Fruit fly (Drosophila melanogaster) whole organism, adult: ENCODE results near the gene sea.

Source experiments
- CG11617 ChIP-seq: fragments of 200-800 bp; sonication (Bioruptor generic); optimal IDR thresholded peaks from 2 replicates; lab custom pipeline; 2017; ENCODE audit warnings: mild to moderate bottlenecking, missing biosample characterization, missing genetic modification reagents, missing genetic modification characterization
- CG12768 ChIP-seq: fragments of 200-800 bp; sonication (Bioruptor generic); optimal IDR thresholded peaks from 2 replicates; lab custom pipeline; 2017; ENCODE audit warnings: missing biosample characterization, missing genetic modification characterization, mild to moderate bottlenecking, moderate library complexity, missing genetic modification reagents
- CG14711 ChIP-seq: fragments of 200-800 bp; sonication (Bioruptor generic); optimal IDR thresholded peaks from 2 replicates; lab custom pipeline; 2018; ENCODE audit warnings: missing biosample characterization, mild to moderate bottlenecking, missing genetic modification characterization, moderate library complexity
- CG1620 ChIP-seq: fragments of 200-800 bp; sonication (Bioruptor generic); optimal IDR thresholded peaks from 2 replicates; lab custom pipeline; 2016; ENCODE audit warnings: missing biosample characterization, missing genetic modification characterization
- CG33017 ChIP-seq: fragments of 200-800 bp; sonication (Bioruptor generic); optimal IDR thresholded peaks from 2 replicates; lab custom pipeline; 2018; ENCODE audit warnings: missing biosample characterization, mild to moderate bottlenecking, missing genetic modification characterization, moderate library complexity
- CG5204 ChIP-seq: fragments of 200-800 bp; sonication (Bioruptor generic); optimal IDR thresholded peaks from 2 replicates; lab custom pipeline; 2016; ENCODE audit warnings: missing biosample characterization, missing genetic modification characterization
- CG7045 ChIP-seq: fragments of 200-800 bp; sonication (Bioruptor generic); optimal IDR thresholded peaks from 2 replicates; lab custom pipeline; 2017; ENCODE audit warnings: missing biosample characterization, mild to moderate bottlenecking, missing genetic modification characterization
- CG7101 ChIP-seq: fragments of 200-800 bp; sonication (Bioruptor generic); optimal IDR thresholded peaks from 2 replicates; lab custom pipeline; 2018; ENCODE audit warnings: missing biosample characterization, mild to moderate bottlenecking, missing genetic modification characterization, moderate library complexity
- Clk ChIP-seq: fragments of 200-800 bp; sonication (Bioruptor generic); optimal IDR thresholded peaks from 2 replicates; lab custom pipeline; 2017; ENCODE audit warnings: missing biosample characterization, missing genetic modification characterization
- Crg-1 ChIP-seq: fragments of 200-800 bp; sonication (Bioruptor generic); optimal IDR thresholded peaks from 2 replicates; lab custom pipeline; 2016; ENCODE audit warnings: missing biosample characterization, missing genetic modification characterization
- Hr96 ChIP-seq: fragments of 200-800 bp; sonication (Bioruptor generic); optimal IDR thresholded peaks from 2 replicates; lab custom pipeline; 2016; ENCODE audit warnings: missing biosample characterization, missing genetic modification characterization
- Mnt ChIP-seq: fragments of 200-800 bp; sonication (Bioruptor generic); optimal IDR thresholded peaks from 2 replicates; lab custom pipeline; 2016; ENCODE audit warnings: missing biosample characterization, mild to moderate bottlenecking, missing genetic modification characterization
- bab1 ChIP-seq: fragments of 200-800 bp; sonication (Bioruptor generic); optimal IDR thresholded peaks from 3 replicates; lab custom pipeline; 2019; ENCODE audit warnings: missing biosample characterization, mild to moderate bottlenecking, missing genetic modification characterization, moderate library complexity
- cic ChIP-seq: fragments of 200-800 bp; sonication (Bioruptor generic); optimal IDR thresholded peaks from 2 replicates; lab custom pipeline; 2017; ENCODE audit warnings: missing biosample characterization, mild to moderate bottlenecking, missing genetic modification characterization, moderate library complexity
- cnc ChIP-seq, 2 experiments: fragments of >200 bp; optimal IDR thresholded peaks; 2 replicates each; lab custom pipeline; 2017
- kay ChIP-seq: fragments of 200-800 bp; sonication (Bioruptor generic); peaks from one replicate; lab custom pipeline; 2016; ENCODE audit warnings: missing biosample characterization, missing genetic modification characterization, borderline replicate concordance
- ovo ChIP-seq: fragments of 200-800 bp; sonication (Bioruptor generic); optimal IDR thresholded peaks from 2 replicates; lab custom pipeline; 2016; ENCODE audit warnings: missing biosample characterization, missing genetic modification characterization
- pad ChIP-seq: fragments of 200-800 bp; sonication (Bioruptor generic); optimal IDR thresholded peaks from 3 replicates; lab custom pipeline; 2017; ENCODE audit warnings: missing biosample characterization, missing genetic modification characterization, mild to moderate bottlenecking, moderate library complexity, missing genetic modification reagents
- tj ChIP-seq: fragments of 200-800 bp; sonication (Bioruptor generic); optimal IDR thresholded peaks from 3 replicates; lab custom pipeline; 2017; ENCODE audit warnings: missing biosample characterization, mild to moderate bottlenecking, missing genetic modification characterization, moderate library complexity
- toe ChIP-seq: fragments of 200-800 bp; sonication (Bioruptor generic); optimal IDR thresholded peaks from 2 replicates; lab custom pipeline; 2016; ENCODE audit warnings: missing biosample characterization, missing genetic modification characterization

Gene sea

DNA sequence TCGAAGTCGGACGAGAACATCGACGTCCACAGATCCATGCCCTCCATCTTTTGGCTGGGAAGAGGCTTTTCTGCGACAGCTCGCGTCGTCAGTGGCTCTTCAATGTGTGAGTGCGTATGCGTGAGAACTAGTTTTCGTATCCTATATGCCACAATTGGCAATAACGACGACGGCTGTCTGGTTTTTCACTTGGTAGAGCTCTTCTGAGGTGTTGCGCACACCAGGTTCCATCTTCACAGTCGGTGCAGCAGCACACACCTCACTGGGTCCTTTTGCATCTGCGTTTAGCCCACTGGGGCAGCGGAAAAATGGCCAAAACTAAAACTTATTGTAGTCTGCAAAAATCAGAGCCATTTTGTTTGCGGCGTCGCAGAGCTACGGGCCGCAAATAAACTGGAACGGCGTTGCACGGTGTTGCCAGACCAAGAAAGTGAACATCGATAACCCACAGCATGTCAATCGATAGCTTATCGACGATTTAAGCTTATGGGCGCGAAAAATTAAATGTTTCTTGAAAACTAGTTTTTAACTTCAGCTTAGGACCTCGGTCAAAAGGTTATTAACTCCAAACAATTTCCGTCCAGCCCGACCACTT lies 23.0 kb upstream of the sea start, which contains the start of gene CG6791:
CG6791 (minus strand) TSS at position 383 of the 595 bp plus-strand sequence.
- peak; percentile 37 for TF ChIP-seq bab1 (GFP tag; lab: Kevin White, UChicago)
- TF ChIP-seq tj: no peak
- TF ChIP-seq cic: peak; percentile 14

DNA sequence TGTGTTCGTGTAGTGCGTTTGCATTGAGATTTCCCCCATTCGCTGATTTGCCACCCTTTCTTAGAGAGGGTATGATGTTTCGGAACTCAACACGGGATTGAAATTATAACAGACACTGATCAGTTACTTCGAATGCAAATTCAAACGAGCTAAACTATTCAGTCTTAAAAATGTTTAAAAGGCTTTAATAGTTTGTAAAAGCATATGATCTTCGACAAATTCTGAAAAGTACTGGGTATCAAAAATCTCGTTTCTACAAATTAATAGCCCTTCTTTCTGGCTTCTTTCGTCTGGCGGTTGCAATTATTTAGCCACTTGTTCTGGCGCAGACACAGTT lies 15.4 kb upstream of the sea start:
- TF ChIP-seq tj (peak; percentile 34), bab1 (GFP tag; lab: Kevin White, UChicago) (peak; percentile 83), CG11617 (GFP tag; lab: Kevin White, UChicago) (peak; percentile 59), CG5204 (GFP tag; lab: Kevin White, UChicago) (no peak), CG33017 (tag; lab: Kevin White, UChicago) (peak; percentile 74), CG14711 (tag; lab: Kevin White, UChicago) (peak; percentile 76), Hr96 (GFP tag; lab: Kevin White, UChicago) (peak; percentile 36), ovo (GFP tag; lab: Kevin White, UChicago) (no peak), pad (GFP tag; lab: Kevin White, UChicago) (no peak), CG7045 (GFP tag; lab: Kevin White, UChicago) (peak; percentile 70), CG1620 (peak; percentile 6), Clk (peak; percentile 28), toe (no peak), kay (GFP tag; lab: Kevin White, UChicago) (no peak), cic (no peak), CG12768 (peak; percentile 73), Crg-1 (GFP tag; lab: Kevin White, UChicago) (peak; percentile 23), cnc (optimal IDR thresholded peaks at IDR 0.05; lab: Kevin White, UChicago) (no peak), Mnt (GFP tag; lab: Kevin White, UChicago) (peak; percentile 23), CG7101 (peak; percentile 75)

DNA sequence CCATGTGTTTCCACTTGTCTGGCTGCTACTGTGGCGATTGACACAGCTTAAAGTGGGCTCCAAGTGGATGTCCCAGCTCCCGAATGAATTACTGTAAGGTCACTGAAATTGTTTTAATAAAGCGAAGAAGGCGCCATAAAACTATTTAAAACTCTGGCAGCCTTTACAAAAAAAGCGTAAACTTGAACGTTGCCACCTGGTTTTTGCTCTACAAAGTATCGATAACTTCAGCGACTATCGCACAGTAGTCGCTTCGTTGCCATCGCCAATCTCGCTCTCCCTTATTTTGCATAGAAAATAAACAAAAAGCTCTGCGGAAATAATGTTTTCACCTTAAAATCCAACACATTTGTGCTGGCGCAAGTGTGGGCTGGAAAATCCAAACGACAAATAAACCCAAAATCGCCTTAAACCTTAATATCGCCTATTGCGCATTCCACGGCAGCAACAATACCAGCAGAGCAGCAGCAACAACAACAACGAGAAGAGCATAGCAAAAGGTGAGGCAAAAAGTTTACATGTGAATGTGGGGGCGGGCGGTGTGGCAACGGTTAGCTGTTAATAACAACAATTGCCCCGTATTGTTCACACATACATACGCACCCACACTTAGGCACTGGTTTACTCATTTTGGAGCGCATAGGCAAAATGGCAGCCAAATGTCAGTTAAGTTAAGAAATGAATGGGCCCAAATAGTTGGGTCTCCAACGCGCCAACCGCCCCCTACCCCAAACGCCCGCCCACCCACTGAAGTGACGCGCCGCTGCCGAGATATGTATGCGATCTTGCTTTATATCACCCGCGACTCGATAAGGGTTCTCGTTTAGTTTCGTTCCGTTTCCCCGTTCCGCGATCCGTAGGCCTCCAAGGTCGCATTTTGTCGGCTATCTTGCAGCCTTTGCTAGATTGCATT lies 14.7 kb upstream of the sea start, which contains the start of gene wkd:
wkd (plus strand) TSS at position 237 of the 913 bp plus-strand sequence.
- TF ChIP-seq cic (peak; percentile 31), Mnt (GFP tag; lab: Kevin White, UChicago) (peak; percentile 7), ovo (GFP tag; lab: Kevin White, UChicago) (peak; percentile 10), bab1 (GFP tag; lab: Kevin White, UChicago) (peak; percentile 55), pad (GFP tag; lab: Kevin White, UChicago) (peak; percentile 60), CG5204 (GFP tag; lab: Kevin White, UChicago) (no peak), CG33017 (tag; lab: Kevin White, UChicago) (no peak), CG12768 (no peak), CG11617 (GFP tag; lab: Kevin White, UChicago) (peak; percentile 7), CG7101 (no peak), CG7045 (GFP tag; lab: Kevin White, UChicago) (no peak), CG1620 (peak; percentile 50)

DNA sequence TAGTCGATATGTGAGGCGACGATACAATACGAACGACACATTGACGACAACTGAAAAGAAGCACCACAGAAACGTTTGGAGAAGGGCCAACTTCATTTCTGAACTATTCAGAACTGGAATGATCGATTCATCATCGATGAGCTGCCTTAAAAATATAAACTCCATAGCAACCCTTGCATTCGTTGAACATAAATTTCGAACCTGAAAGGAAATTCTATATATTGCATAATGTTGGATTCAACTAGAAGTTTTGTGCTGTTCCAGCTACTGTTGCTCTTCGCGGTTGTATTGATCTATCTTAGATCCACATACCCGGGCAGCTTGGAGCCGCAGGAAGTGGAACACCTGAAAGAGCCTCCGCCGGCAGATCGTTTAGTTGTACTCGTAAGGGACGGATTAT lies 11.8 kb upstream of the sea start, which contains the start of the genes CG6790 and CG5342:
CG6790 (minus strand) TSS at position 101 of the 400 bp plus-strand sequence.
CG5342 (plus strand) TSS at position 182 of the 400 bp plus-strand sequence.
- TF ChIP-seq CG14711 (tag; lab: Kevin White, UChicago) (no peak), Clk (no peak), Crg-1 (GFP tag; lab: Kevin White, UChicago) (no peak)

DNA sequence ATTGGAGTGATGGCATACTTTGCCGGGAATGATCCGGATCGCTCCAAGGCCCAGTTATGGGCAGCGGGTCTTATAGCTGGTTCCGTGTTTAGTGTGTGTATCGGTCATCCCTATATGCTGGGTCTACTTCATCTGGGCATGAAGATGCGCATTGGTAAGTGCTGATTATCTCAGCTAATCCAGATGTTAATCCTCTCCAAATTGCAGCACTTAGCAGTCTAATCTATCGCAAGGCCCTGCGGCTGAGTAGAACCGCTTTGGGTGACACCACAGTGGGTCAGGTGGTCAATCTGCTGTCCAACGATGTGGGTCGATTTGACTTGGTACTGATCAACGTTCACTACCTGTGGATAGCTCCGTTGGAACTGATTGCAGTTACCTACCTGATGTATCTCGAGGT lies 4.6 kb upstream of the sea start:
- TF ChIP-seq cic: no peak
- TF ChIP-seq CG14711 (tag; lab: Kevin White, UChicago): no peak
- TF ChIP-seq CG33017 (tag; lab: Kevin White, UChicago): no peak
- TF ChIP-seq CG5204 (GFP tag; lab: Kevin White, UChicago): no peak
- TF ChIP-seq Mnt (GFP tag; lab: Kevin White, UChicago): no peak
- no peak for TF ChIP-seq tj
- no peak for TF ChIP-seq cnc (optimal IDR thresholded peaks at IDR 0.05; lab: Kevin White, UChicago)
- no peak for TF ChIP-seq pad (GFP tag; lab: Kevin White, UChicago)
- no peak for TF ChIP-seq Hr96 (GFP tag; lab: Kevin White, UChicago)
- no peak for TF ChIP-seq CG7101
- TF ChIP-seq Crg-1 (GFP tag; lab: Kevin White, UChicago): no peak
- TF ChIP-seq CG11617 (GFP tag; lab: Kevin White, UChicago): no peak

DNA sequence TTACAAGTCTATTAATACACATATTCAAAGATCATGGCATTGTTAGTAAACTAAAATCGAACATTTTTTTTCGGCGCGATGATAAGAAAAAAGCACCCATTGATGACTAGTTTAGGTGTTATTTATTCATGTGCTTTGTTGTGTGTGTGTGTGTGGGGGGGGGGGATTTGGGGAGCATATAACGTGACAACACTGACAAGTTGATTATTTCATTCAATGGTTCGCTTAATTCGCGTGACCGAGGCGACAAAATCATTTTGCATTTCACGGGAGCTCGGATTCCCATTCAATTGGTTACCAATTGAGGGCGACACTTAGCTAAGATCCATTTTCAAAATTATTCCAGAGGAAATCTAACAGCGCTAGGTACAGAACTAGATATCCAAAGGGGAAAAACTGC lies 3.1 kb upstream of the sea start:
- no peak for TF ChIP-seq Clk
- TF ChIP-seq CG7045 (GFP tag; lab: Kevin White, UChicago): no peak
- no peak for TF ChIP-seq cnc (optimal IDR thresholded peaks at IDR 0.05; lab: Kevin White, UChicago)
- no peak for TF ChIP-seq CG1620
- no peak for TF ChIP-seq CG12768
- TF ChIP-seq CG5204 (GFP tag; lab: Kevin White, UChicago): no peak
- no peak for TF ChIP-seq CG7101
